Worm (Caenorhabditis elegans): ENCODE data around the gene F56H9.9.

The F56H9.9 gene

DNA sequence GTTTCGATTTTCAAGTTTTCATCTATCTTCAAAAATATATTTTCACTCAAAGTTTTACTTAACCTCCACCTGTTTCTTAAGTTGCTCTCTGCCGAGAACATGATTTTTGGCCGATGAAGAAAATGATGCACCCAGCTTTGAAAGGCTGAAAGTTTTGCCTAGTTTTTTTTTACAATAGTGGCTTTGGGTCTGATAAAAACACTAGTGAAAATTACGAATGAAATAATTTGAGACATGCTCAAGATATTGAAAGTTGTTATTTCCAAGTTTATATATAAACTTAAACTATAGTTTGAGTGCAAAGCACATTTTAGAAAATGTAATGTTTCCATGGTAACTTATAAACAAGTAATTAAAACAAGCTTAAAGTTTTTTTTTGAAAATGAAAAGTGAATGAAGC lies 24.9 kb upstream of the F56H9.9 start, which contains the start of gene gpa-9:
TSS of gene gpa-9 (minus strand) at position 101 of the 400 bp plus-strand sequence.
- TF ChIP-seq bed-3 (GFP tag; optimal IDR thresholded peaks at IDR 0.05) (no peak), elt-3 (tag; optimal IDR thresholded peaks at IDR 0.05) (no peak)

DNA sequence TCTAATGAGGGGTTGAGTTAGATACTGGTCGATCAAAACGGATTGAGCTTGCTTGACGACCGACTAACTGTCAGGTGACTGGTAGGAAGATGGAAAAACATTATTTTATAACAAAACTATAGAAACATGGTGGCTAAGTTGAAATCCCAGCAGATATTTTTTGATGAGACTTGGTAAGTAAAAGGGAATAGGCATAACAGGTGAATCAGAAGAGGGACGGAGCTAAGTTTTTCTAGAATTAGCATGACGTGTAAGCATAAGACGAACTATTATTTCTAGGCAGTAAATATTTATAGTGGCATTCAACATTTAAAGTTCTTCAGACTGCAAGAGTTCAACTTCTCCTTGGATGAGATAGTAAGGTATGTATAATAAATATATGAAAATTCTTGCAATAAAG lies 20.2 kb upstream of the F56H9.9 start, which contains the start of gene F56H9.8:
TSS of gene F56H9.8 (plus strand) at position 301 of the 400 bp plus-strand sequence.
- TF ChIP-seq ztf-11 (tag; optimal IDR thresholded peaks at IDR 0.05), result no peak
- TF ChIP-seq ceh-83 (GFP tag; optimal IDR thresholded peaks at IDR 0.05), result no peak
- TF ChIP-seq nhr-12 (tag; optimal IDR thresholded peaks at IDR 0.05), result no peak
- TF ChIP-seq elt-1 (tag; optimal IDR thresholded peaks at IDR 0.05; ENCODE audit: borderline replicate concordance, insufficient read depth), result no peak
- no peak for TF ChIP-seq nhr-2 (tag; optimal IDR thresholded peaks at IDR 0.05)
- TF ChIP-seq blmp-1 (tag; optimal IDR thresholded peaks at IDR 0.05), result no peak
- no peak for TF ChIP-seq unc-62 (GFP tag; optimal IDR thresholded peaks at IDR 0.05)
- TF ChIP-seq pha-4 (tag; optimal IDR thresholded peaks at IDR 0.05), result no peak
- no peak for TF ChIP-seq hlh-1 (tag; optimal IDR thresholded peaks at IDR 0.05)
- no peak for TF ChIP-seq unc-120 (tag; optimal IDR thresholded peaks at IDR 0.05; ENCODE audit: poor library complexity, severe bottlenecking)
- no peak for TF ChIP-seq mls-2 (tag; optimal IDR thresholded peaks at IDR 0.05)
- TF ChIP-seq zip-8 (tag; optimal IDR thresholded peaks at IDR 0.05), result no peak
- no peak for TF ChIP-seq nhr-237 (tag; optimal IDR thresholded peaks at IDR 0.05)
- TF ChIP-seq ceh-39 (tag; optimal IDR thresholded peaks at IDR 0.05), result no peak
- TF ChIP-seq unc-39 (tag; optimal IDR thresholded peaks at IDR 0.05), result no peak

DNA sequence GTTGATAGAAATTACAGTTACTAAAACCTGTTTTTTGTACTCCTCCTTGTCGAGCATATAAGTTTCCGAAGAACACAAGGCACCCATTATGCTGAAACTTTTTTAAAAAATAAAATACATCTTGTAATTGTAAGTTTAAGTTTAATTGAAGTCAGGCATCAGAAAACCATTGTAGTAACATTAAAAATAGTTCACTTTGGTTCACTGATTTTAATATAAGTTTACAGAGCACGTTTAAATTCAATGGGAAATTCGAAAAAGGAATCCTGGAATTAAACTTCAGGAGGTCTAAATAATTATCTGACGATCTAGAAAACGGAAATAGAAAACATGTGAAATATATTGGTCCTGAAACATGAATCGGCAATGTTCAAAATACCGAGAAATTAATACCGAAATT lies 16.1 kb upstream of the F56H9.9 start, which contains the start of gene gpa-8:
TSS of gene gpa-8 (minus strand) at position 101 of the 400 bp plus-strand sequence.
- TF ChIP-seq nhr-2 (tag; optimal IDR thresholded peaks at IDR 0.05), result no peak
- TF ChIP-seq M03D4.4 (tag; optimal IDR thresholded peaks at IDR 0.05), result no peak

DNA sequence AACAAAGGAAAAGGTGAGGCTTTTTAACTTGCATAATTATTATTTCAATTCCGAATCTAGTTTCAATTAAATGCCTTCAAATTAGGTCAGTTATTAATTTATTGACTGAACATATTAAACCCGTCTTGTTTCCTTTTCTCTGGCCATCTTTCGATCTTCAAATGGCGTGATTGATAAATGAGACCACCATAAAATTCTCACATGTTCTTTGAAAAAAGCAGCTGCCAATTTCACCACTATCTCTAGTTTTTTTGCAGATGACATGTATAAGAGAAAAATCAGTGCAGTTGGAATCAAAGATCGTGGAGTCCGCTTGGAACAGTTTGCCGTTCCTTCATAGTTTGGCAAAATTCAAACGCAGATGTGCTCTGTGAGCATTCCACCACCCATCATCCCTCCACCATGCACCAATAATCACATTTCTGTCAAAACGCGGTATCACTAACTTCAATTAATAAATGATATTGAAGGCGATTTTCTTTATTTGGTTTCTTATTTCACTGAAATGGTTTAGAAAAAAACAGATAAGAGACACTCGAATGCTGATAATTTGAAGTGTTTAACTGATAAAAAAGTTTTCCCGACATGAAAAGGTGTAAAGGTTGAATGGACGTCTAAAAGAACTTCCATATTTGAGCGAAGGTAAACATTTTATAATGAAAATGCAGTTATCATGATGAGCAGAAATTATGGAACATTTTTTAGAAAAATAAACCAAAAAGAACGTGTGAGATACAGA lies 13.7 kb upstream of the F56H9.9 start:
- TF ChIP-seq elt-3 (tag; optimal IDR thresholded peaks at IDR 0.05), result no peak
- TF ChIP-seq ham-2 (GFP tag; optimal IDR thresholded peaks at IDR 0.05), result no peak
- TF ChIP-seq nhr-237 (tag; optimal IDR thresholded peaks at IDR 0.05), result no peak
- TF ChIP-seq ztf-11 (tag; optimal IDR thresholded peaks at IDR 0.05), result no peak
- TF ChIP-seq tbx-8 (GFP tag; optimal IDR thresholded peaks at IDR 0.05), result no peak
- no peak for TF ChIP-seq lsy-2 (tag; optimal IDR thresholded peaks at IDR 0.05)

DNA sequence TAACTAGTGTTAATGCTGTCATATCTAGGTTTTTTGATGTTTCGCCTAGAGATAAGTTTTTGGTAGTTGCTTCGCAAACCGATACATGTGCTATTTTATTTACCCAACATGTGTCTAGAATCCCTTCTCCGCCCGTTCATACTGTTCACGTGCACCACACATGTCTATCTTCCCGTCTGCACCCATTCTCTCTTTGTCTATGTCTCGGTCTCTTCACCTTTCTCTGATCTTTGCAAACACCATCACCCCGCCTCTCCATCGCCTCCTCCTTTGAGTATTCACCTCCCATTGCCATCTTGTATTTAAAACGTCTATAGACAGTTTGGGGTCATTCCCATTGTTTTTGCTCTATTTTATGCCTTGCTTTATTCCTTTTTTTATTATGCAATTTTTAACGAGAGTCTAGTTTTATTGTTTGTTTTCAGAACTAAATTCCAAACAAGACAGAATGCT lies 13.0 kb upstream of the F56H9.9 start, which contains the start of gene F56H9.2:
TSS of gene F56H9.2 (plus strand) at position 426 of the 453 bp plus-strand sequence.
- TF ChIP-seq sptf-1 (tag; optimal IDR thresholded peaks at IDR 0.05), result no peak
- peak; percentile 18 for TF ChIP-seq lsy-2 (tag; optimal IDR thresholded peaks at IDR 0.05)
- TF ChIP-seq unc-62 (GFP tag; optimal IDR thresholded peaks at IDR 0.05), result peak; percentile 25
- no peak for TF ChIP-seq unc-120 (tag; optimal IDR thresholded peaks at IDR 0.05; ENCODE audit: poor library complexity, severe bottlenecking)
- TF ChIP-seq M03D4.4 (tag; optimal IDR thresholded peaks at IDR 0.05), result no peak
- TF ChIP-seq snpc-4 (tag; optimal IDR thresholded peaks at IDR 0.05), result no peak
- TF ChIP-seq nhr-76 (tag; optimal IDR thresholded peaks at IDR 0.05), result no peak
- peak; percentile 71 for TF ChIP-seq pha-4 (tag; optimal IDR thresholded peaks at IDR 0.05)
- peak; percentile 55 for TF ChIP-seq nhr-2 (tag; optimal IDR thresholded peaks at IDR 0.05)
- peak; percentile 61 for TF ChIP-seq elt-3 (tag; optimal IDR thresholded peaks at IDR 0.05)
- no peak for TF ChIP-seq hlh-1 (tag; optimal IDR thresholded peaks at IDR 0.05)
- TF ChIP-seq ceh-39 (tag; optimal IDR thresholded peaks at IDR 0.05), result peak; percentile 17
- no peak for TF ChIP-seq lin-13 (tag; optimal IDR thresholded peaks at IDR 0.05)
- no peak for TF ChIP-seq nhr-28 (tag; optimal IDR thresholded peaks at IDR 0.05)
- TF ChIP-seq nhr-237 (tag; optimal IDR thresholded peaks at IDR 0.05), result no peak
- TF ChIP-seq tbx-8 (GFP tag; optimal IDR thresholded peaks at IDR 0.05), result no peak
- no peak for TF ChIP-seq bed-3 (GFP tag; optimal IDR thresholded peaks at IDR 0.05)
- peak; percentile 4 for TF ChIP-seq mep-1 (tag; optimal IDR thresholded peaks at IDR 0.05)

DNA sequence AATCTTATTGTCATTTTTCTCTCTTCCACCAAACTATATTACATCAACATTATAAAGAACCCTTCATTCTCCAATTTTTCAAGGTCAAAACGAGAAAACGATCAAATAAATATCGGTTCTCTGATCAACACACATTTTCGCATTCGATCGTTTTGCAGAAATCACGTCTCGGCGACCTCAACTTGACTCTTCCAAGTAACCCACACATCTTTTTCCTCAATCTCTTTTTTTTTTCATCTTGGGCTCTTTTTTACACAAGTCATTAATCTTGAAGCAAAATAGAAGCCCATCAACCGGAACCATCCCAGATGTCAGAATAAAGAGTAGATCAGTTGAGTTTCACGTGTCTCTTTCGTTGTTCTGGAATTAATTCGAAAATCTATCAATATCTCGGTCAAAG lies 12.0 kb upstream of the F56H9.9 start:
- TF ChIP-seq unc-62 (GFP tag; optimal IDR thresholded peaks at IDR 0.05) (no peak), ham-2 (GFP tag; optimal IDR thresholded peaks at IDR 0.05) (no peak)
